Fruit fly (Drosophila melanogaster): ENCODE results near the gene CG8176.

CG8176 gene

DNA sequence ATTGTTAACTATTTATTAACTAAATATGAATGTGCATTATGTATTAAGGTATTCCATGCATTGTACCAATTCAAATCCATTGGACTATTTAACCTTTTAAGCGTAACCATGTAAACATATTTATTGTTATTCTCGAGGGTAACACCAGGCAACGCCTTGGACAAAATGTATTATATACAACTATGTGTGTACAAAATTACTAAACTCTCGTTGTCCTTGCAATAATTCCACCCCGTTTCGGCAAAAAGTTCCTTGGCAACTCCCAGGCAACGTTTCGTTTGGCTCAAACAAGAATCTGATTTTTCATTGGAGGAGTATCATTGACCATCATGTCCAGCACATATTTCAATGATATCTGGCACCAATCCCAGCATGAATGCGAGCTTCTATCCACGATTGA, 50.1 kb downstream of the CG8176 start, which contains the start of gene CG16789:
Gene CG16789, plus strand, starts transcription at position 301 of the 400 bp plus-strand sequence.
- no peak for TF ChIP-seq CTCF (optimal IDR thresholded peaks at IDR 0.05)

DNA sequence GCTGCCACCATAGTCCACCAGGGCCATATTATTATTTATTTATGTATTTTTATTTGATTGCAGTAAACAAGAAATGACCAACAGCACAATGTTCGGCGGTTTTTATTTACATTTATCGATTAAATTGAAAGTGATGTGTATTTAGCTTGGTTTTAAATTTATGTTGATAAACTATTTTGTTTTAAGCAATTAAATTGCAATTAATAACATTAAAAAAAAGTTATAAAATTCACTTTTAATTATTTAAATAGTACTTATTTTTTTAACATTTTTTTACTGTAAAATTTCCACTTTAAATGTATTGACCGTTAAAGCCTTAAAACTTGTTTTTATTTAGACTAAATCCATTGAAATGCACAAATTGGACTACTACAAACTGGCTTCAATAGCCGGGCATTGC, 54.3 kb downstream of the CG8176 start, which contains the start of gene CG16790:
Gene CG16790, minus strand, starts transcription at position 101 of the 400 bp plus-strand sequence.
- TF ChIP-seq CG8478 (optimal IDR thresholded peaks at IDR 0.05), result no peak
- no peak for TF ChIP-seq CTCF (optimal IDR thresholded peaks at IDR 0.05)

DNA sequence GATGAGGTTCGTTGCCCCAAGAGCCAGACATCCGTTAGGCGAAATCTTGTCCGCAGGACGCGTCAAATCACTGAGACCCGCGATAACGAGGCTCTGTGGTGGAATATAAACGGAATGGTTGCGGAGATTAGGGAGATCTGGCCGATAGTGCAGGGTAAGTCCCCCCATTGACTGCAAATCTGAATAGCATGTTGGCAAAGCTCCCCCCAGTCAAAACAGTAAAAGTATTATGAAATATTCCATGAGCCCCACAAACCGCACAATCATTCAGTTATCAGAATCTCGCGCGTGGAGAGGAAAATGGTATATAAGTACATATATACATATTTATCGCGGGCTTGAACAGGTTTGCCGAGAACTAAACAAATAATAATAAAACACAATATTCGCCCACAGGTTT, 54.9 kb downstream of the CG8176 start:
- no peak for TF ChIP-seq CTCF (optimal IDR thresholded peaks at IDR 0.05)
- TF ChIP-seq CG8478 (optimal IDR thresholded peaks at IDR 0.05), result no peak

DNA sequence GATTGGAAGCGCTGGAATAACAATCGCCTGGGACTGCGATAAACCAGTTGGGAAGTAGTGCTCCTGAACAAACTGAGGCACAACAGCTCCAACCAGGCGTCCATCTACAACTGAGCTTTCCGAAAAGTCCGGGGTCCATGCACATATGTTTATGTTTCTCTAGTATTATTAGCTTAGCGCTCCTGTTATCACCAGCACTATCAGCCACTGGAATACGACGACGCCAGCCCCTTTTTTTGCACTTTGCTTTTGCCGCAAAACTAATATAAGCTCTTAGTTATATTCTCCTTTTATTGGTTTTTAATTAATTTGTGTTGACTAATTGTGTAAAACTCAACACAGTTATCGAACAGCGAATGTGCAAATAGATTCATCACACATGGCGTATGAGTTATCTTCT, 55.7 kb downstream of the CG8176 start, which contains the start of gene CG9396:
Gene CG9396, minus strand, starts transcription at position 101 of the 400 bp plus-strand sequence.
- TF ChIP-seq CTCF (optimal IDR thresholded peaks at IDR 0.05), result no peak

DNA sequence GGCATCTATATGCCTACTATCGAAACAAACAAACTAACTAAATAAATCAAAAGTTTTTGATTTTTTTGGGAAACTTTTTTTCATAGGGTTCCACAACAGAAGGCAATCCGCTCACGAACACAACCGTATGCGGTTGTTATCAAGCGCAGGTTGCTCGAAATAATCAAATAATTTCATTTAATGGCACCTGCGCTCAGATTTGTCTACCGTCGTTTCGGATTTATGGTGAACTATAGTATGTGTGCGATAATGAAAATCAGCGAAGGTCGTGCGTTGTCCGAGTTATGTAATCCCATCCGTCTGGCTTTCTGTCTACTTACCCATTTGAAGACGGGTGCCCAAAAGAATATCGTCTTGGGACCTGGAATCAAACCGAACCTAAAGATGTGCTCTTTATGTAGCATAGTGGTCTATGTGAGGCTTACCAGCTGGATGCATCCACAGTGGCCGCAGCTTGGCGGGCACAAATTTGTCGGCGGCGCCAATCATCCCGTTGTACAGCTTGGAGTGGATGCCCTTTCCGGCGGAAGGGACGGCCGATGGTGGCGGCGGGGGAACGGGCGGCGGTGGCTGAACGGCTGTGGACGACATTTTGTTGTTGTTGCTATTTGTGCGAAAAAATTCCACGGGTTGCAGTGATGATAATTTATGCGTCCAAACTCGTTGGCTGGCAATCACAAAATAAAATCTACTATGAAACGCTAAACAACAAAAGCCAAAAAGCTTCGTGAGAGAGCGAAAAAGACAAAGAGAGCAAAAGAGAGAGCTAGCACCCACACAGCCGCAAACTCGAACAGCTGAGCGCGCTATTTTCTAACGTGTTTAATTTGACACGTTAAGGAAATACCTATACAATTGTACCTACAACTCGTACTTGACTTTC, 57.4 kb downstream of the CG8176 start:
- TF ChIP-seq CTCF (optimal IDR thresholded peaks at IDR 0.05), result no peak
- no peak for TF ChIP-seq CG8478 (optimal IDR thresholded peaks at IDR 0.05)

DNA sequence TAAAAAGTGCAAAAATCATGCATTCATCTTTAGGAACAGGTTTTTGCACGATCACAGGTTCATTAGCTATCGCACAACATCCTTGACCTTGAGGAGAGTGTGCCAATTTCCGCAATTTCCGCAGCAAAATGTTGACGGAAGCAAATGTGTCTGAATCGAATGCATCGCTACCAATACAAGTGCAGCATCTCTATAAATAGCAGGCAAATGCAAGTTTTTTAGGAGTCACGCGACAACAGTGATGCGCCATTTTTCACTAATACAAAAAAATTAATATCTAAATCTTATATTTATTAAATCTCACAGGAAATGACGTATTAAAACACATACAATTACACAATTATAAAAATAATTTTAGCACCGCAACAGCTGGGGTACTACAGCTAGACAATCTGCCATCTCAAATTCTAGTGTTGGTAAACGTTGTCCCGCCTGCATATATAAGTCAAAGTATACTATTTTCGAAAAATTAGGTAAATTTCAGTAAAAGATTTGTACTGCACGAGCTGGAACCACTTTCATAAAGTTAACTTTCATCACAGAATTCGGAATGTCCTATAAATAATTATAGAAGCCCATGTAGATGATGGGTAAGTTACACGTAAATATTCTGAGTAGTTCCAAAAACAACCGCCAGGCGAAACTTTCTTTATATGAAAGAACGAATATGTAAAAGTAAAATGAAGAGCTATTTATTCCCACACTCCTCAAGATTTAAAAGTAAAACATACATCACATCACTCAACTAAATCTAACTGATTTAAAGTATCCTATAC, 58.2 kb downstream of the CG8176 start, which contains the start of gene CG9399:
Gene CG9399, minus strand, starts transcription at position 400 of the 776 bp plus-strand sequence.
- no peak for TF ChIP-seq CG8478 (optimal IDR thresholded peaks at IDR 0.05)
- TF ChIP-seq CTCF (optimal IDR thresholded peaks at IDR 0.05), result peak; percentile 78 to 88
